Fruit fly (Drosophila melanogaster) whole organism, embryonic: ENCODE data around the gene Sec23.

Source experiments
- ATbp ChIP-seq: fragments of 200-800 bp; sonication (Bioruptor generic); optimal IDR thresholded peaks from 2 replicates; lab custom pipeline; 2017; ENCODE audit warnings: missing biosample characterization, mild to moderate bottlenecking, missing genetic modification characterization, missing genetic modification reagents
- Antp ChIP-seq: fragments of 200-800 bp; sonication (Bioruptor generic); optimal IDR thresholded peaks from 3 replicates; lab custom pipeline; 2016; ENCODE audit warnings: missing biosample characterization, missing genetic modification characterization
- CG10959 ChIP-seq: fragments of 200-800 bp; sonication (Bioruptor generic); IDR thresholded peaks from 2 replicates; pipeline ENCODE4 v1.3.6; 2022; ENCODE audit warnings: missing biosample characterization, missing genetic modification characterization
- CG11456 ChIP-seq: fragments of 200-800 bp; sonication (Bioruptor generic); IDR thresholded peaks from 3 replicates; pipeline ENCODE4 v1.3.6; 2022; ENCODE audit warnings: missing biosample characterization, missing genetic modification characterization
- CG1529 ChIP-seq: fragments of 200-800 bp; sonication (Bioruptor generic); optimal IDR thresholded peaks from 3 replicates; lab custom pipeline; 2018; ENCODE audit warnings: missing biosample characterization, missing genetic modification characterization
- CG18011 ChIP-seq: fragments of 200-800 bp; sonication (Bioruptor generic); optimal IDR thresholded peaks from 2 replicates; lab custom pipeline; 2017; ENCODE audit warnings: missing biosample characterization, missing genetic modification characterization, mild to moderate bottlenecking, moderate library complexity, missing genotype
- CG33557 ChIP-seq: fragments of 200-800 bp; sonication (Bioruptor generic); optimal IDR thresholded peaks from 2 replicates; lab custom pipeline; 2019; ENCODE audit warnings: missing biosample characterization, mild to moderate bottlenecking, missing genetic modification characterization, moderate library complexity
- CG4707 ChIP-seq: fragments of 200-800 bp; sonication (Bioruptor generic); optimal IDR thresholded peaks from 2 replicates; lab custom pipeline; 2018; ENCODE audit warnings: missing biosample characterization, mild to moderate bottlenecking, missing genetic modification characterization, moderate library complexity
- CHES-1-like ChIP-seq: fragments of 200-800 bp; sonication (Bioruptor generic); optimal IDR thresholded peaks from 2 replicates; lab custom pipeline; 2016; ENCODE audit warnings: missing biosample characterization, missing genetic modification characterization
- D ChIP-seq, 2 experiments: fragments of 200-800 bp in 1 of 2; fragments of >200 bp in 1 of 2; sonication (Bioruptor generic) in 1 of 2; optimal IDR thresholded peaks; 2 replicates in 1 of 2; 3 replicates in 1 of 2; lab custom pipeline; 2017; ENCODE audit warnings: mild to moderate bottlenecking in 1 of 2, missing biosample characterization in 1 of 2, missing genetic modification characterization in 1 of 2, missing genetic modification reagents in 1 of 2
- D19B ChIP-seq: fragments of 200-800 bp; sonication (Bioruptor generic); optimal IDR thresholded peaks from 2 replicates; lab custom pipeline; 2017; ENCODE audit warnings: missing biosample characterization, mild to moderate bottlenecking, missing genetic modification characterization
- Deaf1 ChIP-seq: fragments of 200-800 bp; optimal IDR thresholded peaks from 3 replicates; lab custom pipeline; 2019; ENCODE audit warnings: missing biosample characterization, mild to moderate bottlenecking, missing genetic modification characterization, moderate library complexity
- Dfd ChIP-seq, 2 experiments: fragments of >200 bp; optimal IDR thresholded peaks; 2 replicates each; lab custom pipeline; 2017; ENCODE audit warnings: missing biosample characterization in 2 of 2, missing genetic modification characterization in 2 of 2
- Dref ChIP-seq: fragments of 200-800 bp; sonication (Bioruptor generic); IDR thresholded peaks from 2 replicates; pipeline ENCODE4 v1.3.6; 2022; ENCODE audit warnings: missing biosample characterization, missing genetic modification characterization
- H2.0 ChIP-seq: fragments of 200-800 bp; sonication (Bioruptor generic); IDR thresholded peaks from 2 replicates; pipeline ENCODE4 v1.3.6; 2022; ENCODE audit warnings: missing biosample characterization, missing genetic modification characterization
- NC2β ChIP-seq: fragments of 200-800 bp; sonication (Bioruptor generic); optimal IDR thresholded peaks from 2 replicates; lab custom pipeline; 2016; ENCODE audit warnings: missing biosample characterization, missing genetic modification characterization
- Optix ChIP-seq: fragments of 200-800 bp; sonication (Bioruptor generic); IDR thresholded peaks from 3 replicates; pipeline ENCODE4 v1.3.6; 2022; ENCODE audit warnings: missing biosample characterization, missing genetic modification characterization
- Side ChIP-seq: fragments of 200-800 bp; sonication (Bioruptor generic); optimal IDR thresholded peaks from 2 replicates; lab custom pipeline; 2016; ENCODE audit warnings: missing biosample characterization, missing genetic modification characterization
- TFAM ChIP-seq: fragments of 200-800 bp; sonication (Bioruptor generic); optimal IDR thresholded peaks from 2 replicates; lab custom pipeline; 2017; ENCODE audit warnings: missing biosample characterization, missing genetic modification characterization, inconsistent platforms
- ato ChIP-seq: fragments of 200-800 bp; sonication (Bioruptor generic); IDR thresholded peaks from 2 replicates; pipeline ENCODE4 v1.3.6; 2022; ENCODE audit warnings: missing biosample characterization, missing genetic modification characterization; ENCODE audit not compliant: partially characterized antibody
- bowl ChIP-seq: fragments of 200-800 bp; sonication (Bioruptor generic); IDR thresholded peaks from 2 replicates; pipeline ENCODE4 v1.3.6; 2022; ENCODE audit warnings: missing biosample characterization, missing genetic modification characterization
- chinmo ChIP-seq: fragments of 200-800 bp; sonication (Bioruptor generic); IDR thresholded peaks from 4 replicates; pipeline ENCODE4 v1.3.6; 2022; ENCODE audit warnings: missing biosample characterization, missing genetic modification characterization; ENCODE audit not compliant: partially characterized antibody
- corto ChIP-seq: fragments of 200-800 bp; sonication (Bioruptor generic); optimal IDR thresholded peaks from 2 replicates; lab custom pipeline; 2016; ENCODE audit warnings: missing biosample characterization, mild to moderate bottlenecking, missing genetic modification characterization, moderate library complexity
- crp ChIP-seq, 2 experiments: fragments of 200-800 bp; sonication (Bioruptor generic); optimal IDR thresholded peaks; 2 replicates in 1 of 2; 3 replicates in 1 of 2; lab custom pipeline; 2017; ENCODE audit warnings: missing biosample characterization in 2 of 2, missing genetic modification characterization in 2 of 2, mild to moderate bottlenecking in 1 of 2, moderate library complexity in 1 of 2
- disco-r ChIP-seq: fragments of 200-800 bp; sonication (Bioruptor generic); optimal IDR thresholded peaks from 2 replicates; lab custom pipeline; 2016; ENCODE audit warnings: missing biosample characterization, missing genetic modification characterization
- dmrt99B ChIP-seq: fragments of 200-800 bp; sonication (Bioruptor generic); optimal IDR thresholded peaks from 2 replicates; lab custom pipeline; 2018; ENCODE audit warnings: missing biosample characterization, mild to moderate bottlenecking, missing genetic modification characterization, moderate library complexity
- en ChIP-seq: fragments of 200-800 bp; sonication (Bioruptor generic); optimal IDR thresholded peaks from 2 replicates; lab custom pipeline; 2016; ENCODE audit warnings: missing biosample characterization, missing genetic modification characterization
- ftz-f1 ChIP-seq: fragments of 200-800 bp; sonication (Bioruptor generic); optimal IDR thresholded peaks from 2 replicates; lab custom pipeline; 2016; ENCODE audit warnings: missing biosample characterization, missing genetic modification characterization
- gcm ChIP-seq: fragments of 200-800 bp; sonication (Bioruptor generic); optimal IDR thresholded peaks from 2 replicates; lab custom pipeline; 2019; ENCODE audit warnings: missing biosample characterization, mild to moderate bottlenecking, missing genetic modification characterization, moderate library complexity
- hbn ChIP-seq: fragments of 200-800 bp; sonication (Bioruptor generic); IDR thresholded peaks from 2 replicates; pipeline ENCODE4 v1.3.6; 2022; ENCODE audit warnings: missing biosample characterization, missing genetic modification characterization; ENCODE audit not compliant: partially characterized antibody
- inv ChIP-seq: fragments of 200-800 bp; sonication (Bioruptor generic); IDR thresholded peaks from 2 replicates; pipeline ENCODE4 v1.3.6; 2022; ENCODE audit warnings: missing biosample characterization, missing genetic modification characterization; ENCODE audit not compliant: partially characterized antibody
- mirr ChIP-seq: fragments of 200-800 bp; sonication (Bioruptor generic); optimal IDR thresholded peaks from 3 replicates; lab custom pipeline; 2018; ENCODE audit warnings: missing biosample characterization, mild to moderate bottlenecking, missing genetic modification characterization
- nom ChIP-seq: fragments of 200-800 bp; sonication (Bioruptor generic); optimal IDR thresholded peaks from 2 replicates; lab custom pipeline; 2017; ENCODE audit warnings: missing biosample characterization, missing genetic modification characterization, mild to moderate bottlenecking, moderate library complexity, missing genetic modification reagents
- odd ChIP-seq: fragments of 200-800 bp; sonication (Bioruptor generic); optimal IDR thresholded peaks from 2 replicates; lab custom pipeline; 2017; ENCODE audit warnings: missing biosample characterization, mild to moderate bottlenecking, missing genetic modification characterization
- pan ChIP-seq, 4 experiments: fragments of >200 bp in 3 of 4; fragments of 200-800 bp in 1 of 4; sonication (Bioruptor generic) in 1 of 4; optimal IDR thresholded peaks in 3 of 4; IDR thresholded peaks in 1 of 4; 2 replicates each; pipeline versions ENCODE4 v1.3.6 to Lab custom; 2017 to 2022; ENCODE audit warnings: missing biosample characterization in 2 of 4, missing genetic modification characterization in 2 of 4, mixed read lengths in 1 of 4
- psq ChIP-seq: fragments of 200-800 bp; sonication (Bioruptor generic); optimal IDR thresholded peaks from 2 replicates; lab custom pipeline; 2017; ENCODE audit warnings: missing biosample characterization, missing genetic modification characterization
- pzg ChIP-seq: fragments of 200-800 bp; sonication (Bioruptor generic); optimal IDR thresholded peaks from 3 replicates; lab custom pipeline; 2018; ENCODE audit warnings: missing biosample characterization, mild to moderate bottlenecking, missing genetic modification characterization, moderate library complexity
- sens ChIP-seq: fragments of 200-800 bp; sonication (Bioruptor generic); peaks from one replicate; lab custom pipeline; 2016; ENCODE audit warnings: missing biosample characterization, missing genetic modification characterization
- stwl ChIP-seq: fragments of 200-800 bp; sonication (Bioruptor generic); optimal IDR thresholded peaks from 3 replicates; lab custom pipeline; 2018; ENCODE audit warnings: missing biosample characterization, mild to moderate bottlenecking, missing genetic modification characterization, moderate library complexity
- tap ChIP-seq: fragments of 200-800 bp; optimal IDR thresholded peaks from 3 replicates; lab custom pipeline; 2019; ENCODE audit warnings: missing biosample characterization, mild to moderate bottlenecking, missing genetic modification characterization, moderate library complexity
- tin ChIP-seq: fragments of 200-800 bp; sonication (Bioruptor generic); optimal IDR thresholded peaks from 3 replicates; lab custom pipeline; 2016; ENCODE audit warnings: missing biosample characterization, missing genetic modification characterization
- trh ChIP-seq: fragments of 200-800 bp; sonication (Bioruptor generic); optimal IDR thresholded peaks from 2 replicates; lab custom pipeline; 2016; ENCODE audit warnings: missing biosample characterization, missing genetic modification characterization
- vnd ChIP-seq: fragments of 200-800 bp; sonication (Bioruptor generic); IDR thresholded peaks from 3 replicates; pipeline ENCODE4 v1.3.6; 2022; ENCODE audit warnings: missing biosample characterization, missing genetic modification characterization; ENCODE audit not compliant: partially characterized antibody
- zf30C ChIP-seq: fragments of 200-800 bp; sonication (Bioruptor generic); optimal IDR thresholded peaks from 3 replicates; lab custom pipeline; 2018; ENCODE audit warnings: missing biosample characterization, mild to moderate bottlenecking, missing genetic modification characterization

The Sec23 gene

DNA sequence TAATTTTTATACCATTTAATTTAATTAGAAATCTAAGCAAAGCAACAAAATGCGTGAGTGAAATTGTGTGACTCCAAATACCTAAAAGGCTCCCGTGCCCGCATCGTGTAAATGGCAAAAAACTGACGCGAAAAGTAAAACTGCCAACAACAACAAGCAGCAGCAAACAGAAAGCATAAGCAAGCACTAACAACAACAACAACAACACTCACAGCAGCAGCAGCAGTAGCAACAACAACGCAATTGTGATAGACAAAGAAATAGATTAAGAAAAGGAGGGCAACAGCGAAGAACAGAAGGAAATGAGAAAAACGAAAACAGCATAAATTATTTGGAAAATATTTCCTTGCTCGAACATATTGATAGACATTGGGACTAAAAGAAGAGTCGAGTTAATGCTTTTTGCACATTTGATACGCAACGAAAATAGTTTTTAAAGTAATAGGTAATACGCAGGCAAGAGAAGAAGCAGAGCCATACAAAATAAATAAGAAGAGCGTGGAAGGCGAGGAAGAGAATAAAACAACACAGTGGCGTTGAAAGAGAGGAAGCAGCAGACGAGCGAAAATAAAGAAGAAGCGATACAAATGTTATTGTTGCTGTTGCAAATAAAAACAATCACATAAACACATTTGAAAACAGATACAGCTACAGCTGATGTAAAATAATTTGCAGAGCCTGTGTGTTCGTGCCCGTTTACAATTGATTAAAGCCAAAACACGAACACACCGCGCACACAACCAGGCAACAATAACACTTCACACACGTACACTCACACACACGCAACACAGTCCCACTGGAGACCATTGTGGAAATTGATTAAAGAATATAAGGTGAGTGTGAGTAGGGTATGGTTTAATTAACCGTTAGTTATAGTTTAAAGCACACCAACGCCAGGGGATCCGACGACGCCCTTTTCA lies 21.1 kb downstream of the Sec23 start (continued):
- TF ChIP-seq inv (GFP tag; lab: Robert Waterston, UW) = 0 out of 2 replicates have a peak, but pooled peaks have one; percentile 2

DNA sequence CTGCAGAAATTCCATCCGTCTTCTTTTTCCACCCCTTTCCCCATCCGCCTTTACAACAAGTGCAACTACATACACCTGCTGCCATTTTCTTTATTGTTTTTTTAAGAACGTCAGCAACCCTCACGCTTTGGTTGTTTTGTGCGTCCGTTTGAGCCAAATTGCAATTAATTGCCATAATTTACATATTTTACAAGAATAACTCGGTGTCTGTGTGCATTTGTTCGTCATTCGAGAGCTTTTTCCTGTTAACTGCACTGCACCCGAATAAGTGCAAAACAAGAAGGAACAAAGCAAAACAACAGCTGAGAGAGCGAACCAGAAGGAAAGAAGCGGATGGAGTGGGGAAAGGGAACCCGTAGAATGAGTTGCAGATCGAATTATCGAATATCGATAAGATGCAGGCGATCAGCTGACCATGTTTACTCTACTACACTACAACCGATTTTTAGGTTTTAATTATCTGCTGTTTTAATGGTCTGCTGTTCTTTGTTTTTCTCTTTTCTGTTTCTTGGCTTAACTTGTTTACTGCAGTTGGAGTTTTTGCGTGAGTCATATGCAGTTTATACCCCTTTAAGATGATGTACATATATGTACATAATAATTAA lies 21.9 kb downstream of the Sec23 start:
- TF ChIP-seq D (optimal IDR thresholded peaks at IDR 0.05; lab: Kevin White, UChicago) (no peak), D (GFP tag; optimal IDR thresholded peaks at IDR 0.05; lab: Kevin White, UChicago) (no peak), bowl (no peak), H2.0 (GFP tag; lab: Robert Waterston, UW) (no peak), tap (no peak), TFAM (GFP tag; lab: Kevin White, UChicago) (no peak), CG4707 (no peak), hbn (GFP tag; lab: Robert Waterston, UW) (no peak), Antp (GFP tag; lab: Kevin White, UChicago) (no peak), tin (GFP tag; lab: Kevin White, UChicago) (no peak), CG11456 (GFP tag; lab: Robert Waterston, UW) (no peak), Dfd (GFP tag; optimal IDR thresholded peaks at IDR 0.05; lab: Kevin White, UChicago) (no peak), vnd (GFP tag; lab: Robert Waterston, UW) (no peak), gcm (peak; percentile 76), crp (GFP tag; optimal IDR thresholded peaks at IDR 0.05; lab: Kevin White, UChicago) (peak in 1 of 2 experiments; percentile 74), trh (GFP tag; lab: Kevin White, UChicago) (no peak), corto (GFP tag; lab: Kevin White, UChicago) (peak; percentile 12), ato (GFP tag; lab: Robert Waterston, UW) (0 out of 2 replicates have a peak, but pooled peaks have one; percentile 19), Optix (GFP tag; lab: Robert Waterston, UW) (no peak), D19B (GFP tag; lab: Kevin White, UChicago) (no peak), Dref (GFP tag; lab: Robert Waterston, UW) (0 out of 2 replicates have a peak, but pooled peaks have one; percentile 9), CG1529 (GFP tag; lab: Kevin White, UChicago) (no peak), nom (GFP tag; lab: Kevin White, UChicago) (peak; percentile 41), NC2β (GFP tag; lab: Kevin White, UChicago) (no peak), CG18011 (GFP tag; lab: Kevin White, UChicago) (no peak), pzg (GFP tag; lab: Kevin White, UChicago) (no peak), dmrt99B (no peak), CHES-1-like (GFP tag; lab: Kevin White, UChicago) (no peak), chinmo (GFP tag; lab: Robert Waterston, UW) (no peak), sens (peak; percentile 47), CG10959 (GFP tag; lab: Robert Waterston, UW) (no peak), stwl (peak; percentile 18), CG33557 (GFP tag; lab: Kevin White, UChicago) (no peak), zf30C (peak; percentile 78), pan (optimal IDR thresholded peaks at IDR 0.05; lab: Kevin White, UChicago) (no peak), pan (GFP tag; optimal IDR thresholded peaks at IDR 0.05 in 1 of 2, IDR thresholded peaks at IDR 0.05 in 1 of 2) (no peak), ATbp (GFP tag; lab: Kevin White, UChicago) (no peak), odd (GFP tag; lab: Kevin White, UChicago) (no peak), psq (GFP tag; lab: Kevin White, UChicago) (peak; percentile 25), Side (GFP tag; lab: Kevin White, UChicago) (no peak), mirr (GFP tag; lab: Kevin White, UChicago) (no peak), disco-r (no peak), ftz-f1 (no peak), Deaf1 (tag; lab: Kevin White, UChicago) (no peak), en (GFP tag; lab: Kevin White, UChicago) (no peak)
